Worm (Caenorhabditis elegans): Measurements from ENCODE around the gene F59F5.7.

The F59F5.7 gene

ce11 chrX:10559203-10559602, at the start of gene F59F5.7:
Gene F59F5.7 (plus strand): TSS chrX:10559503.
- TF ChIP-seq dao-5 (tag; optimal IDR thresholded peaks at IDR 0.05) (no peak), him-1 (tag; optimal IDR thresholded peaks at IDR 0.05) (no peak), W03F9.2 (tag; optimal IDR thresholded peaks at IDR 0.05) (no peak)

DNA sequence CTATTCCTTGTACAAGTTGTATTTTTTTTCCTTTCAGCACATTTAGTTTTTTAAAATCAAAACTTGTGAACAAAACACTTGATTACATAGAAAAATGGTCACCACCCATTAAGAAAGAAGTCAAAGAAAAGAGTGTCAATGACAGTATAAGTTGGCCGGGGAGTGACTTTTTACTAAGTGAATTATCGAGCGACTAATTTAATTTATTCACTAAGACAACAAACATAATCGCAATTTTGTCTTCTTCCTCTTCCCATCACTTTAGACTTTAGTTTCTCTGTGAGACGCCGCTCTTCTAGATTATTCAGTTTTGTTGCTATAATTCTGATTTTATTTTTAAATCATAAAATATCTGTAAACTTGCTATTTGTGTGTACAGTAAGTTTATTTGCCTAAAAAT, 45.2 kb upstream of the F59F5.7 start:
- TF ChIP-seq W03F9.2 (tag; optimal IDR thresholded peaks at IDR 0.05) (no peak), dao-5 (tag; optimal IDR thresholded peaks at IDR 0.05) (no peak), him-1 (tag; optimal IDR thresholded peaks at IDR 0.05) (no peak)

DNA sequence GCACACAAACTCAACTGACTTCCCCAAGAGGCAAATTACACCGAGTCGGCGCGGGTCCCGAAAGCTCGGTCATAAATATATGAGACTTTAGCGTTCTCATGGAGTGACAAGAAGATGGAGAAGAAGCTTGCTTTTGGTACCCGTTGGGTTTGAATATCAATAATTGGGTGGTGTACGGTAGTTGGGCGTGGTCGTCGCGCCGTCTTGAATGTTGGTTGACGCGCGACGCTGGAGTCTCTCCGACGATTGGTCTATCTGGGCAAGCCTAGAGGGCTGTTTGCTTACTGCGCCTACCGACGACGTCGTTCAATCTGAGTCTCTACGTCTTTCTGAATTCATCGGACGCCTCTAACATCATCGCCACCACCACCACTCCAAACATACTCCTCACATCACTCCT, 44.5 kb upstream of the F59F5.7 start:
- TF ChIP-seq him-1 (tag; optimal IDR thresholded peaks at IDR 0.05) (no peak), W03F9.2 (tag; optimal IDR thresholded peaks at IDR 0.05) (no peak)

- TF ChIP-seq him-1 (tag; optimal IDR thresholded peaks at IDR 0.05) (no peak), dao-5 (tag; optimal IDR thresholded peaks at IDR 0.05) (no peak), W03F9.2 (tag; optimal IDR thresholded peaks at IDR 0.05) (no peak)
These were observed 42.8 kb upstream of the F59F5.7 start for ce11 chrX:10516549-10516948.

DNA sequence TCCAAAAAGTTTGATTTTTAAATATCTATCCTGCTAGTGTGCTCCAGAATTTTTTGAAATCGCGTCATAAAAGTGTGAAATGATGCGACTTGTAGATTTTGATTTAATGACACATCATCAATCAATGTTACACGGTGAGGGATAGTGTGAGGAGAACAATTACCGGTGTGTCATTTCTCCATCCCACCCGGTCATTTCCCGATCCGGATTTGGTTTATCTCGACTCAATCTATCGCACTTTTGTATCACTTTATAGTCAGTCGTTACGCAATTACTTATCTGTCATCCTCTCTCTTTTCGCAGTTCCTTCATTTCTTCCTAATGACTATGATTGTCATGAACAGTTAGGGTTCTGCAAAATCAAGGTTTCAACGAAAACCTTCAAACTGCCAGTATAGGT, 39.1 kb upstream of the F59F5.7 start:
- TF ChIP-seq dao-5 (tag; optimal IDR thresholded peaks at IDR 0.05) (no peak), him-1 (tag; optimal IDR thresholded peaks at IDR 0.05) (no peak), W03F9.2 (tag; optimal IDR thresholded peaks at IDR 0.05) (no peak)

- no peak for TF ChIP-seq dao-5 (tag; optimal IDR thresholded peaks at IDR 0.05)
- TF ChIP-seq W03F9.2 (tag; optimal IDR thresholded peaks at IDR 0.05): no peak
- no peak for TF ChIP-seq him-1 (tag; optimal IDR thresholded peaks at IDR 0.05)
These were observed 38.0 kb upstream of the F59F5.7 start, which contains the start of gene F14F3.4 for ce11 chrX:10521313-10521712. Gene F14F3.4 (minus strand): TSS chrX:10521413.

DNA sequence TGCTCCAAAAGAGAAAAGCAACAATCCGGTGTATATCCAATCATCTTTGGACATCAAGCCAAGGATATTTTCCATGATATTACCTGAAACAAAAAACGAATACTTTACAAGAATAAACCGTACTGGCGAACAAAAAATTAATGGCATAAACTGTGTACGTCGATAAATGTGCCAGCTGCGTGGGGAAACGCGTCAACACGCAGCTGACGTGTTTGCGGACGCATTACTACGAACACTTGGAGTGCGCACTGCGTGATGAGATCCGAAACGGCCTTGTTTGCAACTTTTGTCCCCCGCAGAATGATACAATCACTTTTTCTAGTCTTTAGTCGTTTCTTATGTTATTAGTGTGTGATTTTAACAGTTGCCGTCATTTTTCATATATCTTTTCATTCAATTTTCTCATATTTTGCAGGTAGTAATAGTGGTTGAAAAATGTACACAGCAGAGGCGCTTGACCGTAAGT, 34.8 kb upstream of the F59F5.7 start, which contains the start of the genes mboa-7 and git-1:
Gene mboa-7, minus strand, starts transcription at position 83 of the 466 bp plus-strand sequence.
Gene git-1, plus strand, starts transcription at position 416 of the 466 bp plus-strand sequence.
- TF ChIP-seq dao-5 (tag; optimal IDR thresholded peaks at IDR 0.05): no peak

ce11 chrX:10527414-10527813, 31.9 kb upstream of the F59F5.7 start:
- no peak for TF ChIP-seq dao-5 (tag; optimal IDR thresholded peaks at IDR 0.05)

- TF ChIP-seq dao-5 (tag; optimal IDR thresholded peaks at IDR 0.05): no peak
- no peak for TF ChIP-seq him-1 (tag; optimal IDR thresholded peaks at IDR 0.05)
- TF ChIP-seq W03F9.2 (tag; optimal IDR thresholded peaks at IDR 0.05): no peak
These were observed 30.3 kb upstream of the F59F5.7 start, which contains the start of the genes F14F3.5 and slcf-1 for ce11 chrX:10528993-10529392. Gene F14F3.5 (minus strand): TSS chrX:10529226. Gene slcf-1 (plus strand): TSS chrX:10529294.

DNA sequence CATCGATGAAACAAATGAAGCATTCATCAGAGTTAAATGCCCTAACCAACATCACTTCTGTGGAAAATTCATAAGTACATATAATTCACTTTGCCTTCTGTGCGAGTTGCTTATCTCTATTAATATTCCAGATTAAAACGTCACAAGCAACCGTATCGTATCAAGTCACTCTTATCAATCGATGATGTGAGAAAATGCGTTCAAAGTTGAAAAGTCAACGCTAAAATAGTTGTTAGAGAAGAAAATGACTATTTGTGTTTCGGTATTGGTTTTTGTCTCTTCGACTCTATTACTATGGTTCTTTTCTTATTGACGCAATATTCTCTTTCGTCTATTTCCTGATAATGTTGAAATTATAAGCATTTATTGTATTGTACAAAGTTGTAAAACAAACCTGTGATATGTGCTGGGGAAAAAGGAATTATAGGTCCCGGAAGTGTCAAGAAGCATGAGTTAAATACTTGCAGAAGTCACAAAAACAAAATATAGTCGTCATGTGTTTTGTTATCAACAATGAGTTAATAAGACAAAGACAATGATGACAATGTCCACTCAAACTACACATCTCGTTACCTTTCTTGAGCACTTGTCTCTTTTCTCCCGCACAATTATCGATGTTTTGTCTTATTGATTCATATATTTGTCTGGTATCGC, 27.0 kb upstream of the F59F5.7 start:
- TF ChIP-seq W03F9.2 (tag; optimal IDR thresholded peaks at IDR 0.05): no peak
- TF ChIP-seq him-1 (tag; optimal IDR thresholded peaks at IDR 0.05): no peak
- no peak for TF ChIP-seq dao-5 (tag; optimal IDR thresholded peaks at IDR 0.05)

ce11 chrX:10533447-10533846, 25.9 kb upstream of the F59F5.7 start, which contains the start of gene glo-3:
Gene glo-3 (plus strand): TSS chrX:10533699.
- TF ChIP-seq W03F9.2 (tag; optimal IDR thresholded peaks at IDR 0.05) (no peak), dao-5 (tag; optimal IDR thresholded peaks at IDR 0.05) (no peak), him-1 (tag; optimal IDR thresholded peaks at IDR 0.05) (no peak)

ce11 chrX:10534625-10535244, 24.6 kb upstream of the F59F5.7 start:
- TF ChIP-seq W03F9.2 (tag; optimal IDR thresholded peaks at IDR 0.05): no peak

DNA sequence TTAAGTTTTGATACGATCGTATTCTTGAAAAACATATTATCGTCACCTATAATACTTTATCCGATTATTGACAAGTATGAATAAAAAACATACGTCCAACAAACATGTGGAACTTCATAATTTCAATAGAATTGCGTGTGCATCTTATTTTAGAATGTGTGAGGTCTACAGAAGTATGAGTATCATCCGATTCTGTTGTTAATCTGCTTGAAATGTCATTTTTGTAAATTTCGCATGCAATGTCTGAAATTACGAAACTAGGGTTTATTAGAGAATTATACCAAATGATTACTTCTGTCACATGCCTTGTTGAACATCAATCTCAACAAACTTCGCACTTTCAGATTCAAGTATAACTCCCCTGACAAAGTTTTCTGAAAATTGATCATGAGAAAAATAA, 17.5 kb upstream of the F59F5.7 start:
- no peak for TF ChIP-seq W03F9.2 (tag; optimal IDR thresholded peaks at IDR 0.05)
- TF ChIP-seq dao-5 (tag; optimal IDR thresholded peaks at IDR 0.05): no peak
- TF ChIP-seq him-1 (tag; optimal IDR thresholded peaks at IDR 0.05): no peak

DNA sequence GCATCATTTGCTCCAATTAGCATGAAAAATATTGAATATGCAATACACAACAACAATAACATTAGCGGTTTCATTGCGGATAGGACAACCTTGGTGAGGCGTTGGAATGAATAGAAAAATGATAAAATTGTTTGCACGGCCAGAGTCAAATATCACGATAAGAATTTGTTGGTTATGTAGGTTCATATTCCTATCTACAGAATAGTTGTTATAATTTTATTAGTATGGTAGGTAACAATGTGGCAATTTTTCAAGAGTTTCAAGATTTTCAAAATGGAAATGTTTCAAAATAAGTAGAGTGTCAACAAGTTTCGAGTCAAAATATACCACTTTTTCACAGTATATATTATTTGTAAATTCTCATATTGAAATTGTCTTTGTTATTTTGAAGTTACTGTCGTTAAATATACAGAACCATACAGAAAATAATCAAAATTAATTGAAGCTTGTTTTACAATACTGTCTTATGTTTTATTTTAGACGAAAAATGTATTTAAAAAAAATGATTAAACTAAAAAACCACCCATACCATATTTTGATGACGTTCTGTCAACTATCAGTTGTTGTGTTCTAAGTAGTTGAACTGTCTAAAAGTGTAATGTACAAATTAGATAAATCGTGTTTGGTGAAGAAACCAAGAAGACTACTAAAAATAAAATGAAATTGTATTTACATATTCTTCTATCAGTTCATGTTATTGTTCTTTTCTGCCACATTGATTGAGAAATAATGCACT, 16.8 kb upstream of the F59F5.7 start, which contains the start of the genes F59F5.3 and F59F5.4:
Gene F59F5.3, minus strand, starts transcription at position 101 of the 736 bp plus-strand sequence.
Gene F59F5.4, plus strand, starts transcription at position 686 of the 736 bp plus-strand sequence.
- TF ChIP-seq him-1 (tag; optimal IDR thresholded peaks at IDR 0.05) (no peak), W03F9.2 (tag; optimal IDR thresholded peaks at IDR 0.05) (no peak), dao-5 (tag; optimal IDR thresholded peaks at IDR 0.05) (no peak)
